Fruit fly (Drosophila melanogaster) whole organism, embryonic: ENCODE data around the gene Ubc6.
A peak's percentile ranks its signal among the peaks of the same experiment; 100 is the strongest.

Experiments
- Bteb2 ChIP-seq: fragments of 200-800 bp; sonication (Bioruptor generic); optimal IDR thresholded peaks from 2 replicates; lab custom pipeline; 2016; ENCODE audit warnings: missing biosample characterization, missing genetic modification characterization
- CG10209 ChIP-seq: fragments of 200-800 bp; sonication (Bioruptor generic); optimal IDR thresholded peaks from 3 replicates; lab custom pipeline; 2017; ENCODE audit warnings: missing biosample characterization, mild to moderate bottlenecking, missing genetic modification characterization, missing genetic modification reagents
- CG10274 ChIP-seq: fragments of 200-800 bp; sonication (Bioruptor generic); optimal IDR thresholded peaks from 3 replicates; lab custom pipeline; 2017; ENCODE audit warnings: missing biosample characterization, mild to moderate bottlenecking, missing genetic modification characterization
- CG11093 ChIP-seq: fragments of 200-800 bp; sonication (Bioruptor generic); IDR thresholded peaks from 3 replicates; pipeline ENCODE4 v1.3.6; 2022; ENCODE audit warnings: missing biosample characterization, missing genetic modification characterization
- CG11247 ChIP-seq: fragments of 200-800 bp; sonication (Bioruptor generic); IDR thresholded peaks from 2 replicates; pipeline ENCODE4 v1.3.6; 2022; ENCODE audit warnings: missing biosample characterization, missing genetic modification characterization
- CG11696 ChIP-seq: fragments of 200-800 bp; sonication (Bioruptor generic); IDR thresholded peaks from 2 replicates; pipeline ENCODE4 v1.3.6; 2022; ENCODE audit warnings: missing biosample characterization, missing genetic modification characterization
- CG12104 ChIP-seq: fragments of 200-800 bp; sonication (Bioruptor generic); optimal IDR thresholded peaks from 3 replicates; lab custom pipeline; 2016; ENCODE audit warnings: missing biosample characterization, missing genetic modification characterization
- CG14667 ChIP-seq: fragments of 200-800 bp; sonication (Bioruptor generic); IDR thresholded peaks from 2 replicates; pipeline ENCODE4 v1.3.6; 2022; ENCODE audit warnings: missing biosample characterization, missing genetic modification characterization
- CG15479 ChIP-seq: fragments of 200-800 bp; sonication (Bioruptor generic); optimal IDR thresholded peaks from 3 replicates; lab custom pipeline; 2019; ENCODE audit warnings: missing biosample characterization, mild to moderate bottlenecking, missing genetic modification characterization, moderate library complexity
- CG16813 ChIP-seq: fragments of 200-800 bp; sonication (Bioruptor generic); IDR thresholded peaks from 3 replicates; pipeline ENCODE4 v1.3.6; 2022; ENCODE audit warnings: missing biosample characterization, missing genetic modification characterization; ENCODE audit not compliant: partially characterized antibody
- CG17359 ChIP-seq: fragments of 200-800 bp; sonication (Bioruptor generic); optimal IDR thresholded peaks from 3 replicates; lab custom pipeline; 2018; ENCODE audit warnings: missing biosample characterization, mild to moderate bottlenecking, missing genetic modification characterization, moderate library complexity
- CG17802 ChIP-seq: fragments of 200-800 bp; sonication (Bioruptor generic); optimal IDR thresholded peaks from 2 replicates; lab custom pipeline; 2018; ENCODE audit warnings: missing biosample characterization, mild to moderate bottlenecking, missing genetic modification characterization, moderate library complexity
- CG1832 ChIP-seq: fragments of 200-800 bp; sonication (Bioruptor generic); optimal IDR thresholded peaks from 2 replicates; lab custom pipeline; 2017; ENCODE audit warnings: missing biosample characterization, mild to moderate bottlenecking, missing genetic modification characterization, inconsistent platforms
- CG2202 ChIP-seq: fragments of 200-800 bp; sonication (Bioruptor generic); optimal IDR thresholded peaks from 2 replicates; lab custom pipeline; 2018; ENCODE audit warnings: missing biosample characterization, mild to moderate bottlenecking, missing genetic modification characterization
- CG2875 ChIP-seq: fragments of 200-800 bp; sonication (Bioruptor generic); optimal IDR thresholded peaks from 2 replicates; lab custom pipeline; 2017; ENCODE audit warnings: missing biosample characterization, mild to moderate bottlenecking, missing genetic modification characterization, missing genetic modification reagents
- CG30020 ChIP-seq: fragments of 200-800 bp; optimal IDR thresholded peaks from 2 replicates; lab custom pipeline; 2019; ENCODE audit warnings: missing biosample characterization, mild to moderate bottlenecking, missing genetic modification characterization, moderate library complexity
- CG30431 ChIP-seq: fragments of 200-800 bp; sonication (Bioruptor generic); optimal IDR thresholded peaks from 2 replicates; lab custom pipeline; 2017; ENCODE audit warnings: missing biosample characterization, missing genetic modification characterization
- CG31388 ChIP-seq: fragments of 200-800 bp; sonication (Bioruptor generic); optimal IDR thresholded peaks from 2 replicates; lab custom pipeline; 2016; ENCODE audit warnings: missing biosample characterization, missing genetic modification characterization
- CG3407 ChIP-seq: fragments of 200-800 bp; sonication (Bioruptor generic); optimal IDR thresholded peaks from 2 replicates; lab custom pipeline; 2018; ENCODE audit warnings: missing biosample characterization, mild to moderate bottlenecking, missing genetic modification characterization
- CG6813 ChIP-seq: fragments of 200-800 bp; sonication (Bioruptor generic); optimal IDR thresholded peaks from 2 replicates; lab custom pipeline; 2017; ENCODE audit warnings: missing biosample characterization, missing genetic modification characterization, mild to moderate bottlenecking, moderate library complexity, missing genetic modification reagents
- CG6854 ChIP-seq: fragments of 200-800 bp; sonication (Bioruptor generic); optimal IDR thresholded peaks from 3 replicates; lab custom pipeline; 2017; ENCODE audit warnings: missing biosample characterization, mild to moderate bottlenecking, missing genetic modification characterization
- CG7786 ChIP-seq: fragments of 200-800 bp; sonication (Bioruptor generic); optimal IDR thresholded peaks from 2 replicates; lab custom pipeline; 2016; ENCODE audit warnings: missing biosample characterization, missing genetic modification characterization
- CG7963 ChIP-seq: fragments of 200-800 bp; sonication (Bioruptor generic); IDR thresholded peaks from 3 replicates; pipeline ENCODE4 v1.3.6; 2022; ENCODE audit warnings: missing biosample characterization, missing genetic modification characterization; ENCODE audit not compliant: partially characterized antibody
- CG8944 ChIP-seq: fragments of 200-800 bp; sonication (Bioruptor generic); optimal IDR thresholded peaks from 3 replicates; lab custom pipeline; 2016; ENCODE audit warnings: missing biosample characterization, missing genetic modification characterization
- CG9609 ChIP-seq: fragments of 200-800 bp; sonication (Bioruptor generic); optimal IDR thresholded peaks from 3 replicates; lab custom pipeline; 2016; ENCODE audit warnings: missing biosample characterization, missing genetic modification characterization
- Camta ChIP-seq: fragments of 200-800 bp; sonication (Bioruptor generic); optimal IDR thresholded peaks from 2 replicates; lab custom pipeline; 2016; ENCODE audit warnings: missing biosample characterization, missing genetic modification characterization
- Dad ChIP-seq: fragments of 200-800 bp; sonication (Bioruptor generic); optimal IDR thresholded peaks from 3 replicates; lab custom pipeline; 2016; ENCODE audit warnings: missing biosample characterization, missing genetic modification characterization
- Deaf1 ChIP-seq: fragments of 200-800 bp; optimal IDR thresholded peaks from 3 replicates; lab custom pipeline; 2019; ENCODE audit warnings: missing biosample characterization, mild to moderate bottlenecking, missing genetic modification characterization, moderate library complexity
- Dek ChIP-seq: fragments of 200-800 bp; sonication (Bioruptor generic); optimal IDR thresholded peaks from 3 replicates; lab custom pipeline; 2019; ENCODE audit warnings: missing biosample characterization, mild to moderate bottlenecking, missing genetic modification characterization, moderate library complexity
- Eip74EF ChIP-seq, 2 experiments: fragments of 200-800 bp in 1 of 2; fragments of >200 bp in 1 of 2; sonication (Bioruptor generic) in 1 of 2; optimal IDR thresholded peaks; 2 replicates each; lab custom pipeline; 2017 to 2019; ENCODE audit warnings: missing biosample characterization in 2 of 2, missing genetic modification characterization in 2 of 2, mild to moderate bottlenecking in 1 of 2, moderate library complexity in 1 of 2
- Fer2 ChIP-seq: fragments of 200-800 bp; sonication (Bioruptor generic); optimal IDR thresholded peaks from 2 replicates; lab custom pipeline; 2018; ENCODE audit warnings: missing biosample characterization, mild to moderate bottlenecking, missing genetic modification characterization, moderate library complexity
- Gug ChIP-seq: fragments of 200-800 bp; sonication (Bioruptor generic); IDR thresholded peaks from 4 replicates; pipeline ENCODE4 v1.3.6; 2022; ENCODE audit warnings: missing biosample characterization, missing genetic modification characterization
- HHEX ChIP-seq: fragments of 200-800 bp; sonication (Bioruptor generic); optimal IDR thresholded peaks from 3 replicates; lab custom pipeline; 2017; ENCODE audit warnings: missing biosample characterization, mild to moderate bottlenecking, missing genetic modification characterization, missing genetic modification reagents
- Hsf ChIP-seq: fragments of 200-800 bp; sonication (Bioruptor generic); optimal IDR thresholded peaks from 3 replicates; lab custom pipeline; 2016; ENCODE audit warnings: missing biosample characterization, missing genetic modification characterization
- Max ChIP-seq: fragments of 200-800 bp; sonication (Bioruptor generic); optimal IDR thresholded peaks from 2 replicates; lab custom pipeline; 2016; ENCODE audit warnings: missing biosample characterization, mild to moderate bottlenecking, missing genetic modification characterization
- Myb ChIP-seq: fragments of 200-800 bp; sonication (Bioruptor generic); optimal IDR thresholded peaks from 2 replicates; lab custom pipeline; 2016; ENCODE audit warnings: missing biosample characterization, missing genetic modification characterization
- Six4 ChIP-seq: fragments of 200-800 bp; sonication (Bioruptor generic); optimal IDR thresholded peaks from 2 replicates; lab custom pipeline; 2016; ENCODE audit warnings: missing biosample characterization, missing genetic modification characterization
- TFAM ChIP-seq: fragments of 200-800 bp; sonication (Bioruptor generic); optimal IDR thresholded peaks from 2 replicates; lab custom pipeline; 2017; ENCODE audit warnings: missing biosample characterization, missing genetic modification characterization, inconsistent platforms
- dm ChIP-seq: fragments of 200-800 bp; sonication (Bioruptor generic); optimal IDR thresholded peaks from 3 replicates; lab custom pipeline; 2016; ENCODE audit warnings: missing biosample characterization, missing genetic modification characterization
- esg ChIP-seq: fragments of 200-800 bp; sonication (Bioruptor generic); conservative IDR thresholded peaks from 2 replicates; pipeline ENCODE4 v1.3.6; 2022; ENCODE audit warnings: missing biosample characterization, missing genetic modification characterization
- eyg ChIP-seq: fragments of 200-800 bp; sonication (Bioruptor generic); optimal IDR thresholded peaks from 3 replicates; lab custom pipeline; 2016; ENCODE audit warnings: missing biosample characterization, missing genetic modification characterization
- fd64A ChIP-seq: fragments of 200-800 bp; sonication (Bioruptor generic); optimal IDR thresholded peaks from 3 replicates; lab custom pipeline; 2018; ENCODE audit warnings: missing biosample characterization, mild to moderate bottlenecking, missing genetic modification characterization
- h ChIP-seq: fragments of >200 bp; optimal IDR thresholded peaks from 2 replicates; lab custom pipeline; 2017
- hbn ChIP-seq: fragments of 200-800 bp; sonication (Bioruptor generic); IDR thresholded peaks from 2 replicates; pipeline ENCODE4 v1.3.6; 2022; ENCODE audit warnings: missing biosample characterization, missing genetic modification characterization; ENCODE audit not compliant: partially characterized antibody
- knrl ChIP-seq: fragments of 200-800 bp; sonication (Bioruptor generic); IDR thresholded peaks from 3 replicates; pipeline ENCODE4 v1.3.6; 2022; ENCODE audit warnings: missing biosample characterization, missing genetic modification characterization; ENCODE audit not compliant: partially characterized antibody
- lbe ChIP-seq: fragments of 200-800 bp; sonication (Bioruptor generic); optimal IDR thresholded peaks from 2 replicates; lab custom pipeline; 2016; ENCODE audit warnings: missing biosample characterization, mild to moderate bottlenecking, missing genetic modification characterization
- peb ChIP-seq: fragments of 200-800 bp; sonication (Bioruptor generic); IDR thresholded peaks from 2 replicates; pipeline ENCODE4 v1.3.6; 2022; ENCODE audit warnings: missing biosample characterization, missing genetic modification characterization
- pita ChIP-seq: fragments of 200-800 bp; sonication (Bioruptor generic); optimal IDR thresholded peaks from 2 replicates; lab custom pipeline; 2017; ENCODE audit warnings: missing biosample characterization, mild to moderate bottlenecking, missing genetic modification characterization
- yki ChIP-seq: fragments of >200 bp; optimal IDR thresholded peaks from 3 replicates; lab custom pipeline; 2018
- zen ChIP-seq: fragments of 200-800 bp; sonication (Bioruptor generic); optimal IDR thresholded peaks from 3 replicates; lab custom pipeline; 2018; ENCODE audit warnings: missing biosample characterization, mild to moderate bottlenecking, missing genetic modification characterization, moderate library complexity
- zen2 ChIP-seq: fragments of 200-800 bp; sonication (Bioruptor generic); IDR thresholded peaks from 3 replicates; pipeline ENCODE4 v1.3.6; 2022; ENCODE audit warnings: missing biosample characterization, missing genetic modification characterization; ENCODE audit not compliant: partially characterized antibody
- zf30C ChIP-seq: fragments of 200-800 bp; sonication (Bioruptor generic); optimal IDR thresholded peaks from 3 replicates; lab custom pipeline; 2018; ENCODE audit warnings: missing biosample characterization, mild to moderate bottlenecking, missing genetic modification characterization

Gene Ubc6

DNA sequence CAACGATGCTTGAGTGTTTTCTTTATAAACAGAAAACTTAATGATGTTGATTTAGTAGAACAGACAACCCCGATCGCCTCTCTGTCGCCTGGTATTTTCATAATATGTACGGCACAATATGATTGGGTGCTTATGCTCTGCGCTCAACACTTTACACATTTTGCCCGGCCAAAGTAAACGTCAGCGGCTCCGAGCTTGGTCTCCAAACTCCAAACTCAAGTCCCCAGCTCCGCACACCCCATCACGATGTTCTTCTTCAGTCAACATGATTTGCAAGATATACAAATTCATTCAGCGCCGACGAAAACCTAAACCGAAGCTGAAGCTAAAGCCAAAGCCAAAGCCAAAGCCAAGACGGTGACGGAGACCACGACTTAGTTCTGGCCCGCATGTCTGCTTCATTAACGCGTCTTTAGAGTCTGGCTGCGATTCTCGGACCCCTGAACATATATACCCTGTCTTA is 22.9 kb upstream of the Ubc6 start (continued):
- TF ChIP-seq CG11093 (GFP tag; lab: Robert Waterston, UW): no peak
- no peak for TF ChIP-seq Hsf
- no peak for TF ChIP-seq TFAM
- TF ChIP-seq zen2 (GFP tag; lab: Robert Waterston, UW): no peak
- TF ChIP-seq Gug (GFP tag; lab: Robert Waterston, UW): no peak
- no peak for TF ChIP-seq zf30C (GFP tag; lab: Kevin White, UChicago)
- no peak for TF ChIP-seq CG2202 (tag; lab: Kevin White, UChicago)
- TF ChIP-seq eyg: no peak
- TF ChIP-seq CG7786 (GFP tag; lab: Kevin White, UChicago): no peak
- TF ChIP-seq h (lab: Kevin White, UChicago): no peak
- no peak for TF ChIP-seq CG31388 (GFP tag; lab: Kevin White, UChicago)
- TF ChIP-seq lbe: no peak
- no peak for TF ChIP-seq CG9609 (GFP tag; lab: Kevin White, UChicago)
- TF ChIP-seq fd64A (GFP tag; lab: Kevin White, UChicago): peak; percentile 66
- TF ChIP-seq yki: no peak
- TF ChIP-seq Dad (GFP tag; lab: Kevin White, UChicago): no peak
- peak; percentile 67 for TF ChIP-seq CG3407 (GFP tag; lab: Kevin White, UChicago)
- TF ChIP-seq CG1832: no peak
- TF ChIP-seq CG6854 (GFP tag; lab: Kevin White, UChicago): no peak
- no peak for TF ChIP-seq esg (GFP tag; lab: Robert Waterston, UW)
- TF ChIP-seq Fer2 (tag; lab: Kevin White, UChicago): no peak
- TF ChIP-seq Deaf1 (tag; lab: Kevin White, UChicago): peak; percentile 7
- no peak for TF ChIP-seq Max
- TF ChIP-seq zen: no peak
- no peak for TF ChIP-seq CG14667 (GFP tag; lab: Robert Waterston, UW)
- TF ChIP-seq Myb (GFP tag; lab: Kevin White, UChicago): no peak
- no peak for TF ChIP-seq Bteb2
- no peak for TF ChIP-seq peb (GFP tag; lab: Robert Waterston, UW)
- TF ChIP-seq CG10274 (GFP tag; lab: Kevin White, UChicago): no peak
- TF ChIP-seq CG30431 (GFP tag; lab: Kevin White, UChicago): no peak
- no peak for TF ChIP-seq Camta (GFP tag; lab: Kevin White, UChicago)
- no peak for TF ChIP-seq Six4 (GFP tag; lab: Kevin White, UChicago)
- no peak for TF ChIP-seq hbn
- TF ChIP-seq knrl (GFP tag; lab: Robert Waterston, UW): no peak
- no peak for TF ChIP-seq CG11247 (GFP tag; lab: Robert Waterston, UW)
- TF ChIP-seq Dek (tag; lab: Kevin White, UChicago): no peak
- no peak for TF ChIP-seq Eip74EF (GFP tag; optimal IDR thresholded peaks at IDR 0.05; lab: Kevin White, UChicago)
- no peak for TF ChIP-seq CG30020
- TF ChIP-seq CG8944 (GFP tag; lab: Kevin White, UChicago): no peak
- TF ChIP-seq CG11696 (GFP tag; lab: Robert Waterston, UW): no peak
- peak; percentile 49 for TF ChIP-seq CG2875 (GFP tag; lab: Kevin White, UChicago)
- no peak for TF ChIP-seq CG10209
- peak; percentile 29 for TF ChIP-seq CG17359
- no peak for TF ChIP-seq pita
- no peak for TF ChIP-seq CG7963
- no peak for TF ChIP-seq CG17802 (tag; lab: Kevin White, UChicago)
- no peak for TF ChIP-seq CG15479 (GFP tag; lab: Kevin White, UChicago)
- TF ChIP-seq HHEX: peak; percentile 48
- TF ChIP-seq dm (GFP tag; lab: Kevin White, UChicago): no peak
- no peak for TF ChIP-seq CG12104
- peak; percentile 53 for TF ChIP-seq CG6813 (GFP tag; lab: Kevin White, UChicago)
- TF ChIP-seq CG16813 (GFP tag; lab: Robert Waterston, UW): no peak
